Worm (Caenorhabditis elegans): ENCODE measurements around the gene T03F7.5.

DNA sequence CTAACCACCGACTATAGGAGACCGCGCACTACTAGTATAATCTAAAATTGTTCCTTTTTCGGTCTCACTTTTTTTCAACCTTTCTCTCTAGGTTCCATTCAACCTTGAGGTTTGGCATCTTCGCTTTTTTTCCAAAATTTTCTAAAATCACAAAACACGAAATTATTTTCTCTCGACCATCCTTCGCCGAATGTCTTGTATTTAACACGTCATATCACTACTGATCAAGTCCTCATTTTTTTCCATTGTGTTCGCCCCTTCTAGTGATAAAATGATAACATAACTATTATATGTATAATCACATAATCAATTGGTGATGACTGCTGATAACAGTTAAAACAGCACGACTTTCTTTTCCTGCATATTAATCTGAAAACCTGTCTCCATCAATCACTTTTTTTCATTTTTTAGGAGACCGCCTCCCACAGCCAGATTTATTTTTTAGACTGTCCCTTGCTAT lies 12.5 kb upstream of the T03F7.5 start, which contains the start of gene T03F7.7:
- no peak for TF ChIP-seq hnd-1 (tag; optimal IDR thresholded peaks at IDR 0.05)
- TF ChIP-seq aly-1 (tag; optimal IDR thresholded peaks at IDR 0.05), result no peak
- TF ChIP-seq F13C5.2 (tag; optimal IDR thresholded peaks at IDR 0.05), result no peak
- no peak for TF ChIP-seq ama-1 (optimal IDR thresholded peaks at IDR 0.05)
